Fruit fly (Drosophila melanogaster) whole organism, adult: Measurements from ENCODE around the gene Dscam4.

ENCODE experiments used
- CG11617 ChIP-seq: fragments of 200-800 bp; sonication (Bioruptor generic); optimal IDR thresholded peaks from 2 replicates; lab custom pipeline; 2017; ENCODE audit warnings: mild to moderate bottlenecking, missing biosample characterization, missing genetic modification reagents, missing genetic modification characterization
- CG12768 ChIP-seq: fragments of 200-800 bp; sonication (Bioruptor generic); optimal IDR thresholded peaks from 2 replicates; lab custom pipeline; 2017; ENCODE audit warnings: missing biosample characterization, missing genetic modification characterization, mild to moderate bottlenecking, moderate library complexity, missing genetic modification reagents
- CG14711 ChIP-seq: fragments of 200-800 bp; sonication (Bioruptor generic); optimal IDR thresholded peaks from 2 replicates; lab custom pipeline; 2018; ENCODE audit warnings: missing biosample characterization, mild to moderate bottlenecking, missing genetic modification characterization, moderate library complexity
- CG1620 ChIP-seq: fragments of 200-800 bp; sonication (Bioruptor generic); optimal IDR thresholded peaks from 2 replicates; lab custom pipeline; 2016; ENCODE audit warnings: missing biosample characterization, missing genetic modification characterization
- CG33017 ChIP-seq: fragments of 200-800 bp; sonication (Bioruptor generic); optimal IDR thresholded peaks from 2 replicates; lab custom pipeline; 2018; ENCODE audit warnings: missing biosample characterization, mild to moderate bottlenecking, missing genetic modification characterization, moderate library complexity
- CG5204 ChIP-seq: fragments of 200-800 bp; sonication (Bioruptor generic); optimal IDR thresholded peaks from 2 replicates; lab custom pipeline; 2016; ENCODE audit warnings: missing biosample characterization, missing genetic modification characterization
- CG7045 ChIP-seq: fragments of 200-800 bp; sonication (Bioruptor generic); optimal IDR thresholded peaks from 2 replicates; lab custom pipeline; 2017; ENCODE audit warnings: missing biosample characterization, mild to moderate bottlenecking, missing genetic modification characterization
- CG7101 ChIP-seq: fragments of 200-800 bp; sonication (Bioruptor generic); optimal IDR thresholded peaks from 2 replicates; lab custom pipeline; 2018; ENCODE audit warnings: missing biosample characterization, mild to moderate bottlenecking, missing genetic modification characterization, moderate library complexity
- Clk ChIP-seq: fragments of 200-800 bp; sonication (Bioruptor generic); optimal IDR thresholded peaks from 2 replicates; lab custom pipeline; 2017; ENCODE audit warnings: missing biosample characterization, missing genetic modification characterization
- Crg-1 ChIP-seq: fragments of 200-800 bp; sonication (Bioruptor generic); optimal IDR thresholded peaks from 2 replicates; lab custom pipeline; 2016; ENCODE audit warnings: missing biosample characterization, missing genetic modification characterization
- Hr96 ChIP-seq: fragments of 200-800 bp; sonication (Bioruptor generic); optimal IDR thresholded peaks from 2 replicates; lab custom pipeline; 2016; ENCODE audit warnings: missing biosample characterization, missing genetic modification characterization
- Mnt ChIP-seq: fragments of 200-800 bp; sonication (Bioruptor generic); optimal IDR thresholded peaks from 2 replicates; lab custom pipeline; 2016; ENCODE audit warnings: missing biosample characterization, mild to moderate bottlenecking, missing genetic modification characterization
- bab1 ChIP-seq: fragments of 200-800 bp; sonication (Bioruptor generic); optimal IDR thresholded peaks from 3 replicates; lab custom pipeline; 2019; ENCODE audit warnings: missing biosample characterization, mild to moderate bottlenecking, missing genetic modification characterization, moderate library complexity
- cic ChIP-seq: fragments of 200-800 bp; sonication (Bioruptor generic); optimal IDR thresholded peaks from 2 replicates; lab custom pipeline; 2017; ENCODE audit warnings: missing biosample characterization, mild to moderate bottlenecking, missing genetic modification characterization, moderate library complexity
- cnc ChIP-seq, 2 experiments: fragments of >200 bp; optimal IDR thresholded peaks; 2 replicates each; lab custom pipeline; 2017
- kay ChIP-seq: fragments of 200-800 bp; sonication (Bioruptor generic); peaks from one replicate; lab custom pipeline; 2016; ENCODE audit warnings: missing biosample characterization, missing genetic modification characterization, borderline replicate concordance
- ovo ChIP-seq: fragments of 200-800 bp; sonication (Bioruptor generic); optimal IDR thresholded peaks from 2 replicates; lab custom pipeline; 2016; ENCODE audit warnings: missing biosample characterization, missing genetic modification characterization
- pad ChIP-seq: fragments of 200-800 bp; sonication (Bioruptor generic); optimal IDR thresholded peaks from 3 replicates; lab custom pipeline; 2017; ENCODE audit warnings: missing biosample characterization, missing genetic modification characterization, mild to moderate bottlenecking, moderate library complexity, missing genetic modification reagents
- tj ChIP-seq: fragments of 200-800 bp; sonication (Bioruptor generic); optimal IDR thresholded peaks from 3 replicates; lab custom pipeline; 2017; ENCODE audit warnings: missing biosample characterization, mild to moderate bottlenecking, missing genetic modification characterization, moderate library complexity
- toe ChIP-seq: fragments of 200-800 bp; sonication (Bioruptor generic); optimal IDR thresholded peaks from 2 replicates; lab custom pipeline; 2016; ENCODE audit warnings: missing biosample characterization, missing genetic modification characterization

Gene Dscam4

DNA sequence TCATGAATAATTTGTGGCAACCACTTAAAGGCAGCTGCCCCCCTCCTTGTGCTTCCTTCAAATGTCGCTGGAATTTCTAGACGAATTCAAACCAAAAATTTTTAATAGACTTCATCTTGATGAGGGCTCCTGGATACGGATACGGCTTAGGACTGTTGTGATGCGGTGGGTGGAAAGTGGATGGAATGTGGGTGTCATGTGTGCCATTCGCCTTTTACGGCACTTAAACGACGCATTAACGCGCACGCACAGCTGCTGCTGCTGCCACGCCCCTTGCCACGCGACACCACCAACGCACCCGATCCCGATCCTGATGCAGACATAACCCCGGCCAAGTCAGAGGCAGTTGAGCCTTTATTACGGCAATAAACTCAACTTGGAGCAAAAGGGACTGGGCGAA, 18.8 kb upstream of the Dscam4 start:
- TF ChIP-seq Clk (no peak), Hr96 (GFP tag; lab: Kevin White, UChicago) (no peak), bab1 (GFP tag; lab: Kevin White, UChicago) (no peak), cnc (optimal IDR thresholded peaks at IDR 0.05; lab: Kevin White, UChicago) (no peak), CG5204 (GFP tag; lab: Kevin White, UChicago) (no peak), Crg-1 (GFP tag; lab: Kevin White, UChicago) (no peak), cic (no peak), toe (GFP tag; lab: Kevin White, UChicago) (no peak), CG11617 (no peak), CG14711 (no peak)

dm6 chr3L:8221835-8222234, 16.6 kb upstream of the Dscam4 start, which contains the start of gene CG13678:
TSS of gene CG13678 (plus strand) at chr3L:8222141.
- TF ChIP-seq Clk: no peak
- TF ChIP-seq ovo (GFP tag; lab: Kevin White, UChicago): no peak
- TF ChIP-seq CG7101 (tag; lab: Kevin White, UChicago): no peak
- TF ChIP-seq cic: no peak
- TF ChIP-seq CG33017: no peak
- peak; percentile 5 for TF ChIP-seq kay (GFP tag; lab: Kevin White, UChicago)
- no peak for TF ChIP-seq CG7045

DNA sequence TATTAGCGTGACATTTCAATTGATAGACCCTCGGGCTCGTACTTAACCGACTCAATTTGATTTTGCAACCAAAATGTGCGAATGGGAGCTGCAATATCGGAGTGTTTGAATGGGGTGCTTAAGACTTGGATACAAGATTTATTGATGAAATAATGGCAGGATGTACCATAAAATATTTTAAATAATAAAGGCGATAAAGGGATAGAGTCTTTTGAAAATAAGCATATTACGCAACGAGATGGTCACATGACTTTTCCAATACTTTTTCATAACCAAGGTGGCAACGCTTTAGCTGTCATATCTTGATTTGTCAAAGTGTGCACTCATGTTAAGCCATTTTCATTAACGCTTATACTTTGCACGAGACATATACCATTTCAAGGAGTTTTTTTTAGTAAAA, 9.5 kb upstream of the Dscam4 start, which contains the start of gene eIF4E3:
Gene eIF4E3 (plus strand): TSS at position 301 of the 400 bp plus-strand sequence.
- TF ChIP-seq bab1 (GFP tag; lab: Kevin White, UChicago) (no peak), CG14711 (no peak), kay (GFP tag; lab: Kevin White, UChicago) (no peak), CG7045 (no peak), Hr96 (GFP tag; lab: Kevin White, UChicago) (no peak), CG33017 (no peak), Mnt (GFP tag; lab: Kevin White, UChicago) (no peak), pad (GFP tag; lab: Kevin White, UChicago) (no peak)

- TF ChIP-seq kay (GFP tag; lab: Kevin White, UChicago): no peak
- no peak for TF ChIP-seq CG1620 (GFP tag; lab: Kevin White, UChicago)
- no peak for TF ChIP-seq CG12768 (GFP tag; lab: Kevin White, UChicago)
- no peak for TF ChIP-seq cnc (optimal IDR thresholded peaks at IDR 0.05; lab: Kevin White, UChicago)
- no peak for TF ChIP-seq CG5204 (GFP tag; lab: Kevin White, UChicago)
- TF ChIP-seq tj (GFP tag; lab: Kevin White, UChicago): no peak
- no peak for TF ChIP-seq toe (GFP tag; lab: Kevin White, UChicago)
- TF ChIP-seq CG7045: no peak
- TF ChIP-seq cic: no peak
- no peak for TF ChIP-seq Crg-1 (GFP tag; lab: Kevin White, UChicago)
- no peak for TF ChIP-seq CG11617
- no peak for TF ChIP-seq CG14711
- TF ChIP-seq bab1 (GFP tag; lab: Kevin White, UChicago): no peak
- TF ChIP-seq Mnt (GFP tag; lab: Kevin White, UChicago): no peak
- no peak for TF ChIP-seq CG7101 (tag; lab: Kevin White, UChicago)
- no peak for TF ChIP-seq pad (GFP tag; lab: Kevin White, UChicago)
- no peak for TF ChIP-seq Clk
- TF ChIP-seq Hr96 (GFP tag; lab: Kevin White, UChicago): no peak
- TF ChIP-seq ovo (GFP tag; lab: Kevin White, UChicago): no peak
These were observed 2.1 kb downstream of the Dscam4 start, which contains the start of gene CG7213 for dm6 chr3L:8240501-8240900. TSS of gene CG7213 (minus strand) at chr3L:8240601.

dm6 chr3L:8240932-8241331, 2.5 kb downstream of the Dscam4 start:
- TF ChIP-seq toe (GFP tag; lab: Kevin White, UChicago) (peak; percentile 23), Crg-1 (GFP tag; lab: Kevin White, UChicago) (no peak), cic (peak; percentile 55), kay (GFP tag; lab: Kevin White, UChicago) (no peak), CG7045 (peak; percentile 29), Mnt (GFP tag; lab: Kevin White, UChicago) (peak; percentile 29)

DNA sequence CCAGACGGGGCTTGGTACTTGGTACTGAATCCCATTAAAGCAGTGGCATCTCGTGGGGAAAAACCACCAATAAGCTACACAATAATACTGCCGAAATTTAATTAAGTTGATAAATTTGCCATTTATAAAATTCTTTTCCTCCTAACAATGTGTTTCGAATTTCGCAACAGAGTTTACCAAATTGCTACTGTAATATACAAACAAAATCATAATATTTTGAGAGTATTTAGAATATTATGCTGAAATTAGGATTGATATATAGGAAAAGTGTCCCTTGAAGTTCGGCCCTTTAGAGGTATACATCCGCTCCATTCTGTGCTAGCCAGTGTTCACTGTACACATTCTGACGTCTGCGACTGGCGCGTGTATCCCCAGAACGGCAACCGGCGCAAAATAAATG, 46.2 kb downstream of the Dscam4 start:
- TF ChIP-seq Clk (no peak), tj (GFP tag; lab: Kevin White, UChicago) (no peak), Hr96 (GFP tag; lab: Kevin White, UChicago) (no peak), CG33017 (no peak), bab1 (GFP tag; lab: Kevin White, UChicago) (no peak)

DNA sequence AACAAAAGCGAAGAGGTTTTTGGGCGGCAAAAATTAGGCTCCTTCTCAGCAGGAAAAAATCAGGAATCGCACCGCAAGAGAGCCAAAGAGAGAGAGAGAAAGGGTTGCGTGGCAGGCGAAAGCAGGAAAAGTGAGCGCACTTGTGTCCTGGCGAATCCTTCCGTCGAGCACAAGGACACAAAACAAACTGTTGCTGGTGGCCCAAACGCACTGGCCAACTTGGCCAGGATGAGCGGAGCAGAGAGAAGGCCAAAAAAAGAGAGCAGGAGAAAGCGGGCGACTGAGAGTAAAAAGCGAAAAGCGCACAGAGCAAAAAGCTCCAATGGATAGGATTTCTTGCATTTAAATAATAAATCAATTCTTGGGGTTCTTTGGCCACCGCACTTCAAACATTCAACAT, 46.8 kb downstream of the Dscam4 start:
- TF ChIP-seq ovo (GFP tag; lab: Kevin White, UChicago) (no peak), tj (GFP tag; lab: Kevin White, UChicago) (no peak), CG14711 (no peak), CG1620 (GFP tag; lab: Kevin White, UChicago) (no peak), toe (GFP tag; lab: Kevin White, UChicago) (no peak), bab1 (GFP tag; lab: Kevin White, UChicago) (no peak)

DNA sequence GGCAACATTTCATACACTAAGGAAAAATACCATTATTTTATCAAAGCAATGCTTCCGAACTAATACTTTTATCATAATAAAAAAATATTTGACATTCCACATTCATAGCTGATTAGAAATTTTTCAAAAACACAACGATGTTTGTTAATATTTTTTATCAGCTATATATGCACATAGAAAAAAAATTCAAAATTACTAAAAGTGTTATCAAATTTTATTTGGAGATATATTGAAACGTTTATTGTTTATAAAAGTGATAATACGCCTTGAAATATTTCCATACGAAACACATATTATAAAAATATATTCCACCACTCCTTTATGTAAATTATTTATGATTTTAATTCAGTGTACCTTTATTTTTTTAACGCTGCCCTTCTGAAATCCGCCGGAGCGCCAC, 47.3 kb downstream of the Dscam4 start:
- no peak for TF ChIP-seq CG14711
